Worm (Caenorhabditis elegans) whole organism, L1 larva: Measurements from ENCODE around the gene nhr-286.
A peak's percentile ranks its signal among the peaks of the same experiment; 100 is the strongest.

Source experiments
- C16A3.4 ChIP-seq: fragments of 150-350 bp; optimal IDR thresholded peaks from 2 replicates; lab custom pipeline; 2014; ENCODE audit warnings: missing biosample characterization, missing genetic modification characterization
- C34B4.2 ChIP-seq: sonication (generic microtip); optimal IDR thresholded peaks from 2 replicates; lab custom pipeline; 2017; ENCODE audit warnings: mild to moderate bottlenecking, missing genetic modification characterization, missing compliant biosample characterization
- F16B12.6 ChIP-seq: fragments of 150-350 bp; optimal IDR thresholded peaks from 2 replicates; lab custom pipeline; 2014; ENCODE audit warnings: missing biosample characterization, missing genetic modification characterization
- Y116A8C.19 ChIP-seq: sonication (generic microtip); optimal IDR thresholded peaks from 2 replicates; lab custom pipeline; 2016; ENCODE audit warnings: missing compliant biosample characterization, missing genetic modification characterization, borderline replicate concordance
- alr-1 ChIP-seq: fragments of 200-800 bp; sonication (Bioruptor generic); optimal IDR thresholded peaks from 2 replicates; lab custom pipeline; 2018; ENCODE audit warnings: borderline replicate concordance, mild to moderate bottlenecking, missing genetic modification characterization, missing compliant biosample characterization
- ama-1 ChIP-seq: fragments of 150-350 bp; optimal IDR thresholded peaks from 2 replicates; lab custom pipeline; 2014
- blmp-1 ChIP-seq: fragments of 150-350 bp; optimal IDR thresholded peaks from 2 replicates; lab custom pipeline; 2014; ENCODE audit warnings: missing biosample characterization, missing genetic modification characterization
- ceh-63 ChIP-seq: fragments of 200-800 bp; sonication (Bioruptor generic); optimal IDR thresholded peaks from 2 replicates; lab custom pipeline; 2018; ENCODE audit warnings: mild to moderate bottlenecking, missing genetic modification characterization, missing compliant biosample characterization
- ceh-8 ChIP-seq: fragments of 200-800 bp; sonication (Bioruptor generic); optimal IDR thresholded peaks from 2 replicates; lab custom pipeline; 2018; ENCODE audit warnings: mild to moderate bottlenecking, missing genetic modification characterization, moderate library complexity, missing compliant biosample characterization
- ceh-88 ChIP-seq: fragments of 200-800 bp; sonication (Bioruptor generic); IDR thresholded peaks from 2 replicates; pipeline ENCODE4 v1.3.6; 2022; ENCODE audit warnings: missing genetic modification characterization, missing compliant biosample characterization
- dpl-1 ChIP-seq, 3 experiments: fragments of 150-350 bp in 2 of 3; sonication (generic microtip) in 1 of 3; optimal IDR thresholded peaks; 2 replicates each; lab custom pipeline; 2014 to 2017; ENCODE audit warnings: missing biosample characterization in 3 of 3, missing genetic modification characterization in 3 of 3, missing genetic modification reagents in 3 of 3
- efl-1 ChIP-seq, 4 experiments: fragments of 150-350 bp; optimal IDR thresholded peaks in 3 of 4; peaks in 1 of 4; 1 replicate in 1 of 4; 2 replicates in 3 of 4; lab custom pipeline; 2014; ENCODE audit warnings: missing biosample characterization in 2 of 4, missing genetic modification characterization in 2 of 4, missing genetic modification reagents in 2 of 4
- elt-2 ChIP-seq: sonication (generic microtip); optimal IDR thresholded peaks from 2 replicates; lab custom pipeline; 2016; ENCODE audit warnings: missing genetic modification characterization, mild to moderate bottlenecking, inconsistent platforms, missing compliant biosample characterization, missing genetic modification reagents
- elt-3 ChIP-seq, 6 experiments: fragments of 150-350 bp in 1 of 6; sonication (generic microtip); optimal IDR thresholded peaks; 2 replicates each; lab custom pipeline; 2017 to 2018; ENCODE audit warnings: missing biosample characterization in 6 of 6, missing genetic modification characterization in 6 of 6, inconsistent platforms in 1 of 6
- hlh-17 ChIP-seq: fragments of 200-800 bp; sonication (Bioruptor generic); optimal IDR thresholded peaks from 2 replicates; lab custom pipeline; 2018; ENCODE audit warnings: missing genetic modification characterization, mild to moderate bottlenecking, missing compliant biosample characterization, moderate library complexity, borderline replicate concordance
- hlh-4 ChIP-seq: sonication (generic microtip); optimal IDR thresholded peaks from 2 replicates; lab custom pipeline; 2016; ENCODE audit warnings: mild to moderate bottlenecking, missing genetic modification characterization, missing compliant biosample characterization
- hpl-2 ChIP-seq: fragments of 150-350 bp; optimal IDR thresholded peaks from 2 replicates; lab custom pipeline; 2014; ENCODE audit warnings: missing biosample characterization, missing genetic modification reagents, missing genetic modification characterization
- irx-1 ChIP-seq: sonication (generic microtip); optimal IDR thresholded peaks from 2 replicates; lab custom pipeline; 2016; ENCODE audit warnings: missing genetic modification characterization, missing compliant biosample characterization
- jun-1 ChIP-seq: fragments of 150-350 bp; optimal IDR thresholded peaks from 2 replicates; lab custom pipeline; 2014; ENCODE audit warnings: missing biosample characterization, missing genetic modification reagents, missing genetic modification characterization
- lin-13 ChIP-seq: fragments of 150-350 bp; optimal IDR thresholded peaks from 2 replicates; lab custom pipeline; 2014; ENCODE audit warnings: missing biosample characterization, missing genetic modification reagents, missing genetic modification characterization
- lin-14 ChIP-seq: fragments of 200-800 bp; sonication (Bioruptor generic); optimal IDR thresholded peaks from 2 replicates; lab custom pipeline; 2018; ENCODE audit warnings: mild to moderate bottlenecking, missing genetic modification characterization, moderate library complexity, missing compliant biosample characterization
- lin-15B ChIP-seq: fragments of 150-350 bp; sonication (generic microtip); optimal IDR thresholded peaks from 3 replicates; lab custom pipeline; 2014; ENCODE audit warnings: missing biosample characterization, missing genetic modification characterization
- lin-35 ChIP-seq, 2 experiments: fragments of 150-350 bp; optimal IDR thresholded peaks; 2 replicates each; lab custom pipeline; 2014; ENCODE audit warnings: missing biosample characterization in 2 of 2, missing genetic modification characterization in 2 of 2, missing genetic modification reagents in 2 of 2
- lin-39 ChIP-seq: fragments of 150-350 bp; optimal IDR thresholded peaks from 2 replicates; lab custom pipeline; 2014; ENCODE audit warnings: missing biosample characterization, missing genetic modification reagents, missing genetic modification characterization
- lsy-2 ChIP-seq, 2 experiments: fragments of 150-350 bp; optimal IDR thresholded peaks; 2 replicates each; lab custom pipeline; 2014; ENCODE audit warnings: missing biosample characterization in 2 of 2, missing genetic modification characterization in 2 of 2
- mdl-1 ChIP-seq, 2 experiments: fragments of 150-350 bp; optimal IDR thresholded peaks; 2 replicates each; lab custom pipeline; 2014 to 2017; ENCODE audit warnings: missing biosample characterization in 2 of 2, missing genetic modification characterization in 2 of 2, inconsistent platforms in 1 of 2
- mep-1 ChIP-seq: fragments of 150-350 bp; optimal IDR thresholded peaks from 2 replicates; lab custom pipeline; 2014; ENCODE audit warnings: missing biosample characterization, missing genetic modification characterization
- nhr-19 ChIP-seq: fragments of 200-800 bp; sonication (Bioruptor generic); conservative IDR thresholded peaks from 2 replicates; pipeline ENCODE4 v1.3.6; 2022; ENCODE audit warnings: missing genetic modification characterization, missing compliant biosample characterization
- nhr-20 ChIP-seq: sonication (generic microtip); optimal IDR thresholded peaks from 2 replicates; lab custom pipeline; 2016; ENCODE audit warnings: mild to moderate bottlenecking, missing genetic modification characterization, missing compliant biosample characterization
- nhr-237 ChIP-seq: fragments of 150-350 bp; optimal IDR thresholded peaks from 2 replicates; lab custom pipeline; 2014; ENCODE audit warnings: missing biosample characterization, missing genetic modification characterization
- nhr-47 ChIP-seq: sonication (generic microtip); optimal IDR thresholded peaks from 2 replicates; lab custom pipeline; 2016; ENCODE audit warnings: mild to moderate bottlenecking, missing genetic modification characterization, moderate library complexity, missing compliant biosample characterization
- nhr-71 ChIP-seq: sonication (generic microtip); optimal IDR thresholded peaks from 2 replicates; lab custom pipeline; 2016; ENCODE audit warnings: mild to moderate bottlenecking, missing genetic modification characterization, moderate library complexity, missing compliant biosample characterization
- nhr-77 ChIP-seq: fragments of 150-350 bp; optimal IDR thresholded peaks from 2 replicates; lab custom pipeline; 2014; ENCODE audit warnings: missing biosample characterization, missing genetic modification characterization
- nhr-84 ChIP-seq: sonication (generic microtip); optimal IDR thresholded peaks from 2 replicates; lab custom pipeline; 2017; ENCODE audit warnings: missing biosample characterization, missing genetic modification characterization
- nhr-85 ChIP-seq: sonication (generic microtip); peaks from one replicate; lab custom pipeline; 2016; ENCODE audit warnings: missing genetic modification characterization, inconsistent platforms, missing compliant biosample characterization
- nhr-90 ChIP-seq: sonication (generic microtip); optimal IDR thresholded peaks from 2 replicates; lab custom pipeline; 2016; ENCODE audit warnings: mild to moderate bottlenecking, missing genetic modification characterization, missing compliant biosample characterization; ENCODE audit not compliant: poor library complexity
- pag-3 ChIP-seq: sonication (generic microtip); optimal IDR thresholded peaks from 2 replicates; lab custom pipeline; 2017; ENCODE audit warnings: missing genetic modification characterization, mild to moderate bottlenecking, missing compliant biosample characterization, antibody characterized with exemption, borderline replicate concordance; ENCODE audit not compliant: insufficient read depth
- pax-3 ChIP-seq: fragments of 200-800 bp; sonication (Bioruptor generic); optimal IDR thresholded peaks from 2 replicates; lab custom pipeline; 2018; ENCODE audit warnings: mild to moderate bottlenecking, missing genetic modification characterization, moderate library complexity, missing compliant biosample characterization
- snu-23 ChIP-seq: sonication (generic microtip); optimal IDR thresholded peaks from 2 replicates; lab custom pipeline; 2016; ENCODE audit warnings: missing genetic modification characterization, missing compliant biosample characterization
- tbx-2 ChIP-seq: sonication (generic microtip); optimal IDR thresholded peaks from 2 replicates; lab custom pipeline; 2016; ENCODE audit warnings: missing genetic modification characterization, missing compliant biosample characterization
- unc-130 ChIP-seq: fragments of 150-350 bp; optimal IDR thresholded peaks from 2 replicates; lab custom pipeline; 2017; ENCODE audit warnings: missing biosample characterization, missing genetic modification characterization, inconsistent platforms
- unc-86 ChIP-seq: sonication (generic microtip); optimal IDR thresholded peaks from 2 replicates; lab custom pipeline; 2016; ENCODE audit warnings: missing genetic modification characterization, missing compliant biosample characterization
- unc-98 ChIP-seq: fragments of 200-800 bp; sonication (Bioruptor generic); IDR thresholded peaks from 2 replicates; pipeline ENCODE4 v1.3.6; 2022; ENCODE audit warnings: missing genetic modification characterization, missing compliant biosample characterization
- ztf-11 ChIP-seq, 2 experiments: sonication (generic microtip); optimal IDR thresholded peaks; 2 replicates each; lab custom pipeline; 2016 to 2017; ENCODE audit warnings: missing genetic modification characterization in 2 of 2, missing biosample characterization in 1 of 2, missing compliant biosample characterization in 1 of 2
- ztf-4 ChIP-seq: fragments of 150-350 bp; optimal IDR thresholded peaks from 2 replicates; lab custom pipeline; 2014; ENCODE audit warnings: missing biosample characterization, missing genetic modification characterization

Gene nhr-286

DNA sequence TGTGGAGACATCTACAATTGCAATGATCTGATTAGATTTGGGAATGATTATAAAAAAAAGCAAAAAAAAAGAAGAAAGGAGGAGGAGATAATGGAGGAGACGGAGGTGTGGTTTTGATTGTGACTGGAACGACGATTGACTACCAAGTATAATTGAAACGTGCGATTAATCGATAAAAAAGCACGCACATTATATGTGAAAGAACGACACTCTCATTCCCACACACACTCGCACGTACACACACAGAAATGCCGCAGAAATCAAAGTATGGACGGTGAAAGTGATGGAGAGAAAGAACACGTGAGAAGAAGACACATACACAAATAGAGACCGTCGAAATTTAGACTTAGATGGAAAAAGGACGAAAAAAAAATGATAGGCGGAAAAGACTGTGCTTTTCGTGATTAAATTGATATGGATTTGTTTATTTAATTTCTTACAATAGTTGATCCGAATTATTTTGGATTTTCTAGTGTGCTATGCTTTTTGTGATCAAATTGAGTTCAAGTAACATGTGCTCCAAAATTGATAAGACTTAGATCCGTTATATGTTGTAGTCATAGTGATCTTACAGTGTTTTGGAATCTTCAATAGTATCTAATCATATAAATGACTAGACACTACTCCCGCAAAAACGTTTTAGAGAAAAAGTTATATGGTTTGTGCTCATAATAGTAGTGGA, 2.5 kb upstream of the nhr-286 start, which contains the start of gene nhr-135:
TSS of gene nhr-135 (minus strand) at position 51 of the 682 bp plus-strand sequence.
- TF ChIP-seq lin-35 (GFP tag; optimal IDR thresholded peaks at IDR 0.05; lab: Kevin White, UChicago) = peak in 1 of 2 experiments; percentile 77
- peak; percentile 99 for TF ChIP-seq blmp-1 (tag; lab: Kevin White, UChicago)
- no peak for TF ChIP-seq ceh-63
- no peak for TF ChIP-seq nhr-237 (tag; lab: Kevin White, UChicago)
- TF ChIP-seq tbx-2 (tag; lab: Kevin White, UChicago) = peak; percentile 40
- peak in 1 of 2 experiments; percentile 89 for TF ChIP-seq mdl-1 (tag; optimal IDR thresholded peaks at IDR 0.05; lab: Kevin White, UChicago)
- TF ChIP-seq nhr-20 (tag; lab: Kevin White, UChicago) = peak; percentile 93
- TF ChIP-seq nhr-90 = peak; percentile 60
- no peak for TF ChIP-seq lin-15B
- peak in 1 of 2 experiments; percentile 50 for TF ChIP-seq lsy-2 (tag; optimal IDR thresholded peaks at IDR 0.05; lab: Kevin White, UChicago)
- peak; percentile 83 for TF ChIP-seq lin-14 (GFP tag; lab: Kevin White, UChicago)
- TF ChIP-seq nhr-77 = peak; percentile 43
- TF ChIP-seq hlh-17 (GFP tag; lab: Kevin White, UChicago) = no peak
- peak in 4 of 6 experiments; percentile 12 to 69 (median 49) for TF ChIP-seq elt-3 (tag; optimal IDR thresholded peaks at IDR 0.05; lab: Kevin White, UChicago)
- peak; percentile 25 for TF ChIP-seq nhr-19 (GFP tag; lab: Robert Waterston, UW)
- TF ChIP-seq hlh-4 (tag; lab: Kevin White, UChicago) = no peak
- peak; percentile 70 for TF ChIP-seq snu-23 (GFP tag; lab: Kevin White, UChicago)
- TF ChIP-seq C16A3.4 (tag; lab: Kevin White, UChicago) = peak; percentile 6
- TF ChIP-seq nhr-47 (tag; lab: Kevin White, UChicago) = peak; percentile 27
- TF ChIP-seq lin-13 (GFP tag; lab: Kevin White, UChicago) = no peak
- TF ChIP-seq Y116A8C.19 (tag; lab: Kevin White, UChicago) = no peak
- TF ChIP-seq mep-1 (tag; lab: Kevin White, UChicago) = peak; percentile 58
- peak; percentile 81 for TF ChIP-seq elt-2 (tag; lab: Kevin White, UChicago)
- no peak for TF ChIP-seq pax-3 (tag; lab: Kevin White, UChicago)
- TF ChIP-seq unc-130 (tag; lab: Kevin White, UChicago) = peak; percentile 56
- TF ChIP-seq dpl-1 (GFP tag; optimal IDR thresholded peaks at IDR 0.05; lab: Kevin White, UChicago) = peak in 2 of 3 experiments; percentile 28 to 32
- TF ChIP-seq efl-1 (optimal IDR thresholded peaks at IDR 0.05; lab: Kevin White, UChicago) = peak in 1 of 2 experiments; percentile 30
- TF ChIP-seq efl-1 (GFP tag; optimal IDR thresholded peaks at IDR 0.05 in 1 of 2; lab: Kevin White, UChicago) = peak; percentile 24 to 40
- TF ChIP-seq nhr-71 (tag; lab: Kevin White, UChicago) = peak; percentile 66
- TF ChIP-seq nhr-85 (tag; lab: Kevin White, UChicago) = peak; percentile 57

DNA sequence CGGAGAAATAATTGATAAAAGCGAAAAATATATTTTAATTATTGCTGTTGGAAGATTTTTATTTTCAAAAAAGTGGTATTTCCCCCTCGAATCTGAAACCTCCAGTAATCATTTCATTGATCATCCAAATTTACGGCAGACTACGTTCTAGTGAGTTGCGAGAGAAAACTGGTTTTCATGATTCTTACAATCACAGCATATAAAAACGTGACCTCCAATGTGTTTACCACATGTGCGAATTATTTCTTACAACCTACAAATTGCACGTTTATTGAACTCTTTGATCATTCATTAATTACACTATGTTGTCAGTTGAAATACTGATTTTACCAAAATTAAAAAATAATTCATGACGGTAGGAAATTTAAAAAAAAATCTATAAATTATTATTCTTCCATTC, 2.2 kb downstream of the nhr-286 start:
- TF ChIP-seq lin-35 (GFP tag; optimal IDR thresholded peaks at IDR 0.05; lab: Kevin White, UChicago) (peak in 1 of 2 experiments; percentile 81), irx-1 (peak; percentile 5), nhr-84 (no peak), unc-98 (GFP tag; lab: Robert Waterston, UW) (no peak), ama-1 (no peak), hpl-2 (GFP tag; lab: Kevin White, UChicago) (no peak), Y116A8C.19 (tag; lab: Kevin White, UChicago) (no peak), nhr-47 (tag; lab: Kevin White, UChicago) (peak; percentile 27), C34B4.2 (no peak), lsy-2 (tag; optimal IDR thresholded peaks at IDR 0.05; lab: Kevin White, UChicago) (peak; percentile 36 to 53), ztf-11 (tag; optimal IDR thresholded peaks at IDR 0.05; lab: Kevin White, UChicago) (no peak), nhr-20 (tag; lab: Kevin White, UChicago) (peak; percentile 100), pag-3 (no peak), ceh-8 (GFP tag; lab: Kevin White, UChicago) (no peak), lin-15B (no peak), ztf-4 (tag; lab: Kevin White, UChicago) (no peak), nhr-71 (tag; lab: Kevin White, UChicago) (peak; percentile 77), pax-3 (tag; lab: Kevin White, UChicago) (no peak), jun-1 (tag; lab: Kevin White, UChicago) (no peak), ceh-88 (GFP tag; lab: Robert Waterston, UW) (no peak), F16B12.6 (tag; lab: Kevin White, UChicago) (no peak), unc-86 (no peak), dpl-1 (GFP tag; optimal IDR thresholded peaks at IDR 0.05; lab: Kevin White, UChicago) (peak in 1 of 3 experiments; percentile 24), lin-39 (tag; lab: Kevin White, UChicago) (no peak), blmp-1 (tag; lab: Kevin White, UChicago) (peak; percentile 70), ceh-63 (no peak), efl-1 (optimal IDR thresholded peaks at IDR 0.05; lab: Kevin White, UChicago) (peak in 1 of 2 experiments; percentile 40), efl-1 (GFP tag; optimal IDR thresholded peaks at IDR 0.05 in 1 of 2; lab: Kevin White, UChicago) (peak; percentile 10 to 94), alr-1 (tag; lab: Kevin White, UChicago) (no peak), nhr-90 (peak; percentile 65), C16A3.4 (tag; lab: Kevin White, UChicago) (peak; percentile 42)
